Fruit fly (Drosophila melanogaster) Kc167 (cell line): ENCODE measurements around the gene Bmcp.

Experiments used
- Sin3A ChIP-seq: fragments of >200 bp; optimal IDR thresholded peaks from 2 replicates; lab custom pipeline; 2018; ENCODE audit warnings: missing external identifiers
- h ChIP-seq: fragments of >200 bp; optimal IDR thresholded peaks from 3 replicates; lab custom pipeline; 2018; ENCODE audit warnings: missing external identifiers
- psq ChIP-seq: fragments of >200 bp; optimal IDR thresholded peaks from 2 replicates; lab custom pipeline; 2017; ENCODE audit warnings: missing external identifiers
- ttk ChIP-seq: sonication (Bioruptor generic); optimal IDR thresholded peaks from 2 replicates; lab custom pipeline; 2017; ENCODE audit warnings: missing external identifiers

dm6 chr3L:11703579-11703978 is 17.2 kb upstream of the Bmcp start:
- TF ChIP-seq psq (lab: Kevin White, UChicago) = no peak
- TF ChIP-seq h (lab: Kevin White, UChicago) = no peak
- TF ChIP-seq ttk (lab: Kevin White, UChicago) = no peak
- no peak for TF ChIP-seq Sin3A (lab: Kevin White, UChicago)
